Worm (Caenorhabditis elegans): ENCODE data around the gene tbc-2.

tbc-2 gene

ce11 chrII:5845441-5845840, 18.2 kb upstream of the tbc-2 start, which contains the start of the genes ZK1248.17 and H41C03.3:
TSS of gene ZK1248.17 (minus strand) at chrII:5845541.
TSS of gene H41C03.3 (plus strand) at chrII:5845777.
- TF ChIP-seq lsy-2 (tag; optimal IDR thresholded peaks at IDR 0.05), result no peak
- no peak for TF ChIP-seq ztf-4 (tag; optimal IDR thresholded peaks at IDR 0.05)

- TF ChIP-seq nhr-20 (tag; optimal IDR thresholded peaks at IDR 0.05), result peak; percentile 100
- TF ChIP-seq sup-37 (GFP tag; optimal IDR thresholded peaks at IDR 0.05), result peak; percentile 99
- TF ChIP-seq dpl-1 (GFP tag; optimal IDR thresholded peaks at IDR 0.05), result peak; percentile 82 to 84 (median 82)
- TF ChIP-seq isw-1 (GFP tag; IDR thresholded peaks at IDR 0.05), result peak; percentile 99
- peak; percentile 95 for TF ChIP-seq zip-4 (GFP tag; optimal IDR thresholded peaks at IDR 0.05)
- peak; percentile 100 for TF ChIP-seq nhr-47 (tag; optimal IDR thresholded peaks at IDR 0.05)
- peak; percentile 99 for TF ChIP-seq ceh-8 (GFP tag; optimal IDR thresholded peaks at IDR 0.05)
- TF ChIP-seq lin-13 (GFP tag; optimal IDR thresholded peaks at IDR 0.05), result peak; percentile 97
- peak; percentile 100 for TF ChIP-seq elt-2 (tag; optimal IDR thresholded peaks at IDR 0.05)
- peak; percentile 99 for TF ChIP-seq nhr-77 (tag; optimal IDR thresholded peaks at IDR 0.05)
- TF ChIP-seq jun-1 (tag; optimal IDR thresholded peaks at IDR 0.05), result peak; percentile 98
- peak; percentile 100 for TF ChIP-seq nhr-71 (tag; optimal IDR thresholded peaks at IDR 0.05)
- TF ChIP-seq grh-1 (GFP tag; IDR thresholded peaks at IDR 0.05), result peak; percentile 99
- TF ChIP-seq nhr-237 (tag; optimal IDR thresholded peaks at IDR 0.05), result peak; percentile 98
- TF ChIP-seq lir-3 (tag; optimal IDR thresholded peaks at IDR 0.05; ENCODE audit: poor library complexity), result peak; percentile 96
- peak; percentile 100 for TF ChIP-seq snpc-4 (tag; optimal IDR thresholded peaks at IDR 0.05)
- TF ChIP-seq lin-39 (tag; optimal IDR thresholded peaks at IDR 0.05), result peak; percentile 99
- TF ChIP-seq tlp-1 (tag; optimal IDR thresholded peaks at IDR 0.05), result peak; percentile 73
- peak; percentile 92 for TF ChIP-seq efl-1 (optimal IDR thresholded peaks at IDR 0.05)
- peak; percentile 77 to 98 for TF ChIP-seq efl-1 (GFP tag; optimal IDR thresholded peaks at IDR 0.05 in 1 of 2)
- peak; percentile 99 for TF ChIP-seq egl-13 (tag; optimal IDR thresholded peaks at IDR 0.05)
- peak; percentile 77 for TF ChIP-seq nhr-28 (tag; optimal IDR thresholded peaks at IDR 0.05)
- peak; percentile 100 for TF ChIP-seq fkh-8 (tag; optimal IDR thresholded peaks at IDR 0.05)
- TF ChIP-seq ztf-4 (tag; optimal IDR thresholded peaks at IDR 0.05), result peak; percentile 98
- peak; percentile 99 for TF ChIP-seq hpl-2 (GFP tag; optimal IDR thresholded peaks at IDR 0.05)
- TF ChIP-seq pag-3 (tag; optimal IDR thresholded peaks at IDR 0.05; ENCODE audit: borderline replicate concordance, insufficient read depth), result peak; percentile 79
- TF ChIP-seq C16A3.4 (tag; optimal IDR thresholded peaks at IDR 0.05), result peak; percentile 99
- TF ChIP-seq efl-3 (GFP tag; optimal IDR thresholded peaks at IDR 0.05), result peak; percentile 90
- TF ChIP-seq skn-1 (tag; optimal IDR thresholded peaks at IDR 0.05), result peak; percentile 91
- peak; percentile 100 for TF ChIP-seq snu-23 (GFP tag; optimal IDR thresholded peaks at IDR 0.05)
- TF ChIP-seq elt-3 (tag; optimal IDR thresholded peaks at IDR 0.05), result peak in 5 of 6 experiments; percentile 91 to 99 (median 95)
- TF ChIP-seq ceh-88 (GFP tag; IDR thresholded peaks at IDR 0.05), result peak; percentile 99
- peak; percentile 98 for TF ChIP-seq unc-130 (tag; optimal IDR thresholded peaks at IDR 0.05)
- peak; percentile 46 to 94 for TF ChIP-seq mdl-1 (tag; optimal IDR thresholded peaks at IDR 0.05)
- TF ChIP-seq ztf-11 (tag; optimal IDR thresholded peaks at IDR 0.05), result peak; percentile 93 to 98
- TF ChIP-seq nhr-90 (tag; optimal IDR thresholded peaks at IDR 0.05; ENCODE audit: poor library complexity), result peak; percentile 100
- peak; percentile 84; the same call in 1 of the 2 replicates for TF ChIP-seq ets-5 (GFP tag; IDR thresholded peaks at IDR 0.05)
- TF ChIP-seq pax-3 (tag; optimal IDR thresholded peaks at IDR 0.05), result peak; percentile 99
- TF ChIP-seq Y116A8C.19 (tag; optimal IDR thresholded peaks at IDR 0.05; ENCODE audit: borderline replicate concordance), result peak; percentile 48
- peak; percentile 99 for TF ChIP-seq zag-1 (tag; optimal IDR thresholded peaks at IDR 0.05)
- peak; percentile 94 for TF ChIP-seq fkh-4 (tag; optimal IDR thresholded peaks at IDR 0.05; ENCODE audit: borderline replicate concordance)
- peak; percentile 75 for TF ChIP-seq F16B12.6 (tag; optimal IDR thresholded peaks at IDR 0.05)
- peak; percentile 89 for TF ChIP-seq blmp-1 (tag; optimal IDR thresholded peaks at IDR 0.05)
- TF ChIP-seq lin-35 (GFP tag; optimal IDR thresholded peaks at IDR 0.05), result peak; percentile 89 to 95
- TF ChIP-seq C04F5.9 (tag; optimal IDR thresholded peaks at IDR 0.05), result peak; percentile 98
- peak; percentile 49 for TF ChIP-seq hlh-17 (GFP tag; optimal IDR thresholded peaks at IDR 0.05; ENCODE audit: borderline replicate concordance)
- peak; percentile 74 for TF ChIP-seq lin-15B (tag; optimal IDR thresholded peaks at IDR 0.05)
- no peak for TF ChIP-seq unc-62 (GFP tag; optimal IDR thresholded peaks at IDR 0.05)
These were observed 17.5 kb upstream of the tbc-2 start for ce11 chrII:5844694-5845129.
